Worm (Caenorhabditis elegans): ENCODE measurements around the gene M6.4.

Gene M6.4

DNA sequence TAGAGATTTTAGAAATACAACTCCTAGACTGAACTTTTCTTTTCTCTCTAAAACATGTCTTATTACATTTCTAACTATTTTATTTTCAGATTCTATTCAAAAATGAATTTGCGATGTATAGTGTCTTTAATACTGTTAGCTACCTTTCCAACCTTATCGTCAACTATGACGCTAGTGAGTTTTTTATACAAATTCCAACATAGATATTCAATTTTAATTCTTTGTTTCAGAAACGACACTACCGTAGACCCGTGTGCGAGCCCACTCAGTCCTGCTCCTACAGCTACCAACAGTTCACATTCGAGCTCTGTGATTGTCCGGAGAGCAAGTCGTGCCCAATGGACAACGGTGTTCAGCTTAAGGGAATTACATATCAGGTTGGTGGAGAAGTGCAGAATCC lies at the start of gene M6.4:
Gene M6.4 (plus strand): TSS at position 55 of the 400 bp plus-strand sequence.
- TF ChIP-seq blmp-1 (tag; optimal IDR thresholded peaks at IDR 0.05) (no peak), drap-1 (GFP tag; optimal IDR thresholded peaks at IDR 0.05) (no peak), M03D4.4 (tag; optimal IDR thresholded peaks at IDR 0.05) (no peak), bed-3 (GFP tag; optimal IDR thresholded peaks at IDR 0.05) (no peak), mab-5 (tag; optimal IDR thresholded peaks at IDR 0.05) (no peak), lsy-2 (tag; optimal IDR thresholded peaks at IDR 0.05) (no peak)

DNA sequence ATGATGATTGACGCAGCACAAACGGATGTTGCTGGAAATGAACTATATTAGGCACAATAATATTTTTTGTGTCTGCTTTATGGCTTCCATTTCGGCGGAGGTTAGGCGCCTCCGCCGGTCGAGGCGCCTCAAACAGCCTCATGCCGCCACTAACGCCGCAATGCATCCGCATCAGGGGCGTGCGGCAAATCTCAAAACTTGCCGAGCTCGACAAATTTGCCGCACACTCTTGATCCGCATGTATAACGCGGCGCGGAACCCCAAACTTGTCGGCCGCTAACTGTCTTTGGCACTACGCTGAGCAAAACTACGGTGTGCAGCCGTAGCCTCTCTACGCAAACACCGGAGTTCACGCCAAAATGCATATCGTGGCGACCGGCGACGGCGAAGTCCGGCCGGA lies 47.2 kb upstream of the M6.4 start:
- TF ChIP-seq lsy-2 (tag; optimal IDR thresholded peaks at IDR 0.05) (no peak), nhr-2 (tag; optimal IDR thresholded peaks at IDR 0.05) (no peak), tbx-8 (GFP tag; optimal IDR thresholded peaks at IDR 0.05) (no peak), hlh-1 (tag; optimal IDR thresholded peaks at IDR 0.05) (no peak), unc-120 (tag; optimal IDR thresholded peaks at IDR 0.05; ENCODE audit: poor library complexity, severe bottlenecking) (no peak), nhr-12 (tag; optimal IDR thresholded peaks at IDR 0.05) (no peak), nhr-76 (tag; optimal IDR thresholded peaks at IDR 0.05) (no peak), elt-3 (tag; optimal IDR thresholded peaks at IDR 0.05) (no peak), ceh-83 (GFP tag; optimal IDR thresholded peaks at IDR 0.05) (no peak), M03D4.4 (tag; optimal IDR thresholded peaks at IDR 0.05) (no peak), bed-3 (GFP tag; optimal IDR thresholded peaks at IDR 0.05) (no peak), nhr-237 (tag; optimal IDR thresholded peaks at IDR 0.05) (no peak), zip-8 (tag; optimal IDR thresholded peaks at IDR 0.05) (no peak), blmp-1 (tag; optimal IDR thresholded peaks at IDR 0.05) (no peak), elt-1 (tag; optimal IDR thresholded peaks at IDR 0.05; ENCODE audit: borderline replicate concordance, insufficient read depth) (no peak)

DNA sequence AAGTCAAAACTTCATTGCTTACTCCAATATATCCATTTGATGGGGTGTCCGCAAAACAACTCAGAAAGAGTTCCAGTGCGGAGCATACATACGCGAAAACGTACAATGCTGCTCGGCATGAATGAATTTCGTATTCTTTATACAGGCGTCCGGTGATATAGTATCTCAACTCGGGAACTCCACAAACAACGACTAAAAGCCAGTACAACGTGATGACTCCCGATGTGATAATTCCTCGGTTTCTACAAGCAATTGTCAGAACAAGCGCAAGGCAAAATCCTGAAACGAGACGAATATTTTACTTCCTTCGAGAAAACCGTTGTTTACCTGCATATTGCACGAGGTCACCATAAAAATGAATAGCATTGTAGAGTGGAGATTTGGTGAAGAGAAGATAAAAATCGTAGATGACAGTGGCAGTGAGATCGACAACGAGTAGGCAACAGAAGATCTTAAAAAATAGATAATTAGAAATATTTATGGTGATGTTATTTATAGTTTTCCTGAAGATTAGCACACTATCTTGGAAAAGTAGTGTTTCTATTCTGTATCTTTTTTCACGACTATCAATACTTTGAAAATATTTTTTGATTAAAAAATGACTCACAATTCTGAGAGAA lies 43.3 kb upstream of the M6.4 start:
- TF ChIP-seq cnd-1 (tag; optimal IDR thresholded peaks at IDR 0.05) (no peak), ztf-11 (tag; optimal IDR thresholded peaks at IDR 0.05) (no peak), ham-2 (GFP tag; optimal IDR thresholded peaks at IDR 0.05) (no peak), elt-1 (tag; optimal IDR thresholded peaks at IDR 0.05; ENCODE audit: borderline replicate concordance, insufficient read depth) (peak; percentile 65), unc-62 (GFP tag; optimal IDR thresholded peaks at IDR 0.05) (no peak), elt-3 (tag; optimal IDR thresholded peaks at IDR 0.05) (no peak)

DNA sequence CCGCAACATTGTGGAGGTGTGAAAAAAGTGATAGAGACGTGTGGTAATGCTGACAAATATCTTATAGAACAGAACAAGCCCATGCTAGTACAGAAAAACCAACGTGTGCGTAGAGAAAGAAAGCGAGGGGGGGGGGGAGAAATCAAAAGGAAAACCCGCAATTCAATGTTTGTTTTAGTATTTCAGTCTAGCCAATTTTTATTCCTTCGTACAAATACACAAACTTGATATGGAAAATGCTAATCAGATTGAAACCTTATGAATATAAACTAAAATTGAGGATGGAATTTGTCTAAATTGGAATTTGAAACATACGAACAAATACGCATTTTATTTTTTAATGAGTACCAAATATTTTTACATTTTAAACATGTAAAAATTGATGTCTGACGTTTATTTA lies 41.2 kb upstream of the M6.4 start, which contains the start of gene mrp-1:
Gene mrp-1 (minus strand): TSS at position 101 of the 400 bp plus-strand sequence.
- TF ChIP-seq nhr-28 (tag; optimal IDR thresholded peaks at IDR 0.05) (no peak), sem-2 (GFP tag; optimal IDR thresholded peaks at IDR 0.05) (no peak), bed-3 (GFP tag; optimal IDR thresholded peaks at IDR 0.05) (no peak), hlh-1 (tag; optimal IDR thresholded peaks at IDR 0.05) (no peak), ceh-43 (GFP tag; optimal IDR thresholded peaks at IDR 0.05) (no peak), pha-4 (tag; optimal IDR thresholded peaks at IDR 0.05) (no peak), M03D4.4 (tag; optimal IDR thresholded peaks at IDR 0.05) (no peak)

DNA sequence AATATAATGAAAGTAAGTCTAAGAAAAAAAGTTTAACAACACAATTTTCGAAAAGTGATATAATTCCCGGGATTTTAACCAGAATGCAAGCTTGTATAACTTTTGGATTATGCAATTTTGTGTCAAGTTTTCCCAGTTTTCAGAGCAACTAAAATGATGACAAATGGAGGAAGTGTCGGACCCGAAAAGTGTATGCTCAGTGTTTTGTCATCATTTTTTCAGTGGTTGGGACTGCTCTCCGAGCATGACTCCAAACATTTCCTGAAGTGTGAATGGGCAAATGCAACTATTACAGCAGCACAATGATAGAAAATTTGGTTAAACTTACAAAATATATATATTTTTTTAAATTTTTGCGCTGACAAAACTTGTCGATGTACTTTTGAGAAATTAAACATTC lies 37.9 kb upstream of the M6.4 start:
- TF ChIP-seq cnd-1 (tag; optimal IDR thresholded peaks at IDR 0.05) (no peak), ces-1 (GFP tag; optimal IDR thresholded peaks at IDR 0.05) (no peak), nhr-76 (tag; optimal IDR thresholded peaks at IDR 0.05) (no peak), mls-2 (tag; optimal IDR thresholded peaks at IDR 0.05) (no peak), ceh-83 (GFP tag; optimal IDR thresholded peaks at IDR 0.05) (no peak), lin-13 (tag; optimal IDR thresholded peaks at IDR 0.05) (no peak), nhr-12 (tag; optimal IDR thresholded peaks at IDR 0.05) (no peak), M03D4.4 (tag; optimal IDR thresholded peaks at IDR 0.05) (no peak), lin-32 (GFP tag; optimal IDR thresholded peaks at IDR 0.05) (no peak), sem-2 (GFP tag; optimal IDR thresholded peaks at IDR 0.05) (no peak), blmp-1 (tag; optimal IDR thresholded peaks at IDR 0.05) (no peak), elt-3 (tag; optimal IDR thresholded peaks at IDR 0.05) (no peak), ztf-11 (tag; optimal IDR thresholded peaks at IDR 0.05) (no peak), unc-120 (tag; optimal IDR thresholded peaks at IDR 0.05; ENCODE audit: poor library complexity, severe bottlenecking) (no peak), mab-5 (tag; optimal IDR thresholded peaks at IDR 0.05) (no peak), flh-1 (GFP tag; optimal IDR thresholded peaks at IDR 0.05) (no peak), drap-1 (GFP tag; optimal IDR thresholded peaks at IDR 0.05) (no peak), lsy-2 (tag; optimal IDR thresholded peaks at IDR 0.05) (no peak), elt-1 (tag; optimal IDR thresholded peaks at IDR 0.05; ENCODE audit: borderline replicate concordance, insufficient read depth) (no peak)

Data from whole organism, mixed stage, embryonic.